Fruit fly (Drosophila melanogaster) whole organism, embryonic: ENCODE measurements around the gene Duba.

ENCODE experiments used
- Abd-B ChIP-seq: fragments of 200-800 bp; sonication (Bioruptor generic); optimal IDR thresholded peaks from 2 replicates; lab custom pipeline; 2018; ENCODE audit warnings: missing biosample characterization, mild to moderate bottlenecking, missing genetic modification characterization, moderate library complexity
- Aef1 ChIP-seq: fragments of 200-800 bp; sonication (Bioruptor generic); IDR thresholded peaks from 3 replicates; pipeline ENCODE4 v1.3.6; 2022; ENCODE audit warnings: missing biosample characterization, missing genetic modification characterization
- Awh ChIP-seq: fragments of 200-800 bp; sonication (Bioruptor generic); IDR thresholded peaks from 2 replicates; pipeline ENCODE4, ENCODE4 v1.3.6; 2022; ENCODE audit warnings: missing biosample characterization, missing genetic modification characterization
- Bdp1 ChIP-seq: fragments of 200-800 bp; sonication (Bioruptor generic); optimal IDR thresholded peaks from 3 replicates; lab custom pipeline; 2016; ENCODE audit warnings: missing biosample characterization, missing genetic modification characterization
- CG11504 ChIP-seq: fragments of 200-800 bp; sonication (Bioruptor generic); optimal IDR thresholded peaks from 3 replicates; lab custom pipeline; 2019; ENCODE audit warnings: missing biosample characterization, mild to moderate bottlenecking, missing genetic modification characterization, moderate library complexity
- CG12071 ChIP-seq: fragments of 200-800 bp; sonication (Bioruptor generic); optimal IDR thresholded peaks from 3 replicates; lab custom pipeline; 2018; ENCODE audit warnings: missing biosample characterization, mild to moderate bottlenecking, missing genetic modification characterization
- CG1233 ChIP-seq: fragments of 200-800 bp; sonication (Bioruptor generic); optimal IDR thresholded peaks from 4 replicates; lab custom pipeline; 2018; ENCODE audit warnings: missing biosample characterization, mild to moderate bottlenecking, missing genetic modification characterization
- CG12769 ChIP-seq: fragments of 200-800 bp; sonication (Bioruptor generic); optimal IDR thresholded peaks from 2 replicates; lab custom pipeline; 2019; ENCODE audit warnings: missing biosample characterization, mild to moderate bottlenecking, missing genetic modification characterization, moderate library complexity
- CG15011 ChIP-seq: fragments of 200-800 bp; sonication (Bioruptor generic); optimal IDR thresholded peaks from 3 replicates; lab custom pipeline; 2018; ENCODE audit warnings: missing biosample characterization, mild to moderate bottlenecking, missing genetic modification characterization
- CG2129 ChIP-seq: fragments of 200-800 bp; sonication (Bioruptor generic); IDR thresholded peaks from 2 replicates; pipeline ENCODE4 v1.3.6; 2022; ENCODE audit warnings: missing biosample characterization, missing genetic modification characterization; ENCODE audit not compliant: partially characterized antibody
- CG31224 ChIP-seq: fragments of 200-800 bp; sonication (Bioruptor generic); IDR thresholded peaks from 2 replicates; pipeline ENCODE4 v1.3.6; 2022; ENCODE audit warnings: missing biosample characterization, missing genetic modification characterization
- CG42726 ChIP-seq: fragments of 200-800 bp; sonication (Bioruptor generic); IDR thresholded peaks from 2 replicates; pipeline ENCODE4 v1.3.6; 2022; ENCODE audit warnings: missing biosample characterization, missing genetic modification characterization; ENCODE audit not compliant: partially characterized antibody
- CG7372 ChIP-seq: fragments of 200-800 bp; sonication (Bioruptor generic); IDR thresholded peaks from 2 replicates; pipeline ENCODE4 v1.3.6; 2022; ENCODE audit warnings: missing biosample characterization, missing genetic modification characterization
- CG7963 ChIP-seq: fragments of 200-800 bp; sonication (Bioruptor generic); IDR thresholded peaks from 3 replicates; pipeline ENCODE4 v1.3.6; 2022; ENCODE audit warnings: missing biosample characterization, missing genetic modification characterization; ENCODE audit not compliant: partially characterized antibody
- CG8924 ChIP-seq: fragments of 200-800 bp; optimal IDR thresholded peaks from 3 replicates; lab custom pipeline; 2019; ENCODE audit warnings: missing biosample characterization, mild to moderate bottlenecking, missing genetic modification characterization, moderate library complexity
- CTCF ChIP-seq: fragments of 200-800 bp; sonication (Bioruptor generic); optimal IDR thresholded peaks from 2 replicates; lab custom pipeline; 2017; ENCODE audit warnings: missing biosample characterization, mild to moderate bottlenecking, missing genetic modification characterization, moderate library complexity
- D ChIP-seq, 2 experiments: fragments of 200-800 bp in 1 of 2; fragments of >200 bp in 1 of 2; sonication (Bioruptor generic) in 1 of 2; optimal IDR thresholded peaks; 2 replicates in 1 of 2; 3 replicates in 1 of 2; lab custom pipeline; 2017; ENCODE audit warnings: mild to moderate bottlenecking in 1 of 2, missing biosample characterization in 1 of 2, missing genetic modification characterization in 1 of 2, missing genetic modification reagents in 1 of 2
- D19A ChIP-seq: fragments of 200-800 bp; optimal IDR thresholded peaks from 3 replicates; lab custom pipeline; 2019; ENCODE audit warnings: missing biosample characterization, mild to moderate bottlenecking, missing genetic modification characterization, moderate library complexity
- Dbx ChIP-seq: fragments of 200-800 bp; sonication (Bioruptor generic); IDR thresholded peaks from 3 replicates; pipeline ENCODE4 v1.3.6; 2022; ENCODE audit warnings: missing biosample characterization, missing genetic modification characterization
- Dek ChIP-seq: fragments of 200-800 bp; sonication (Bioruptor generic); optimal IDR thresholded peaks from 3 replicates; lab custom pipeline; 2019; ENCODE audit warnings: missing biosample characterization, mild to moderate bottlenecking, missing genetic modification characterization, moderate library complexity
- Fer3 ChIP-seq: fragments of 200-800 bp; sonication (Bioruptor generic); optimal IDR thresholded peaks from 2 replicates; lab custom pipeline; 2018; ENCODE audit warnings: missing biosample characterization, mild to moderate bottlenecking, missing genetic modification characterization, moderate library complexity
- HHEX ChIP-seq: fragments of 200-800 bp; sonication (Bioruptor generic); optimal IDR thresholded peaks from 3 replicates; lab custom pipeline; 2017; ENCODE audit warnings: missing biosample characterization, mild to moderate bottlenecking, missing genetic modification characterization, missing genetic modification reagents
- HLH54F ChIP-seq: fragments of 200-800 bp; sonication (Bioruptor generic); optimal IDR thresholded peaks from 3 replicates; lab custom pipeline; 2016; ENCODE audit warnings: missing biosample characterization, missing genetic modification characterization
- Hr3 ChIP-seq: fragments of 200-800 bp; sonication (Bioruptor generic); optimal IDR thresholded peaks from 3 replicates; lab custom pipeline; 2016; ENCODE audit warnings: missing biosample characterization, missing genetic modification characterization
- Hr39 ChIP-seq: fragments of >200 bp; optimal IDR thresholded peaks from 2 replicates; lab custom pipeline; 2017
- MBD-R2 ChIP-seq: fragments of 200-800 bp; sonication (Bioruptor generic); IDR thresholded peaks from 2 replicates; pipeline ENCODE4 v1.3.6; 2022; ENCODE audit warnings: missing biosample characterization, missing genetic modification characterization
- Meics ChIP-seq: fragments of 200-800 bp; sonication (Bioruptor generic); optimal IDR thresholded peaks from 2 replicates; lab custom pipeline; 2017; ENCODE audit warnings: missing biosample characterization, mild to moderate bottlenecking, missing genetic modification characterization
- NC2β ChIP-seq: fragments of 200-800 bp; sonication (Bioruptor generic); optimal IDR thresholded peaks from 2 replicates; lab custom pipeline; 2016; ENCODE audit warnings: missing biosample characterization, missing genetic modification characterization
- Nf-YA ChIP-seq: fragments of 200-800 bp; sonication (Bioruptor generic); IDR thresholded peaks from 2 replicates; pipeline ENCODE4 v1.3.6; 2022; ENCODE audit warnings: missing biosample characterization, missing genetic modification characterization
- Ravus ChIP-seq: fragments of 200-800 bp; sonication (Bioruptor generic); IDR thresholded peaks from 2 replicates; pipeline ENCODE4 v1.3.6; 2022; ENCODE audit warnings: missing biosample characterization, missing genetic modification characterization
- Side ChIP-seq: fragments of 200-800 bp; sonication (Bioruptor generic); optimal IDR thresholded peaks from 2 replicates; lab custom pipeline; 2016; ENCODE audit warnings: missing biosample characterization, missing genetic modification characterization
- Sry-δ ChIP-seq: fragments of 200-800 bp; sonication (Bioruptor generic); optimal IDR thresholded peaks from 2 replicates; lab custom pipeline; 2016; ENCODE audit warnings: missing biosample characterization, missing genetic modification characterization
- br ChIP-seq: fragments of >200 bp; optimal IDR thresholded peaks from 2 replicates; lab custom pipeline; 2017
- crol ChIP-seq: fragments of 200-800 bp; sonication (Bioruptor generic); IDR thresholded peaks from 2 replicates; pipeline ENCODE4 v1.3.6; 2022; ENCODE audit warnings: missing biosample characterization, missing genetic modification characterization
- crp ChIP-seq, 2 experiments: fragments of 200-800 bp; sonication (Bioruptor generic); optimal IDR thresholded peaks; 2 replicates in 1 of 2; 3 replicates in 1 of 2; lab custom pipeline; 2017; ENCODE audit warnings: missing biosample characterization in 2 of 2, missing genetic modification characterization in 2 of 2, mild to moderate bottlenecking in 1 of 2, moderate library complexity in 1 of 2
- disco-r ChIP-seq: fragments of 200-800 bp; sonication (Bioruptor generic); optimal IDR thresholded peaks from 2 replicates; lab custom pipeline; 2016; ENCODE audit warnings: missing biosample characterization, missing genetic modification characterization
- dm ChIP-seq: fragments of 200-800 bp; sonication (Bioruptor generic); optimal IDR thresholded peaks from 3 replicates; lab custom pipeline; 2016; ENCODE audit warnings: missing biosample characterization, missing genetic modification characterization
- exex ChIP-seq: fragments of 200-800 bp; sonication (Bioruptor generic); optimal IDR thresholded peaks from 4 replicates; lab custom pipeline; 2018; ENCODE audit warnings: missing biosample characterization, mild to moderate bottlenecking, missing genetic modification characterization, moderate library complexity
- eyg ChIP-seq: fragments of 200-800 bp; sonication (Bioruptor generic); optimal IDR thresholded peaks from 3 replicates; lab custom pipeline; 2016; ENCODE audit warnings: missing biosample characterization, missing genetic modification characterization
- grn ChIP-seq: fragments of 200-800 bp; sonication (Bioruptor generic); optimal IDR thresholded peaks from 3 replicates; lab custom pipeline; 2017; ENCODE audit warnings: missing biosample characterization, missing genetic modification characterization
- kay ChIP-seq: fragments of 200-800 bp; sonication (Bioruptor generic); optimal IDR thresholded peaks from 2 replicates; lab custom pipeline; 2016; ENCODE audit warnings: missing biosample characterization, missing genetic modification characterization
- lbe ChIP-seq: fragments of 200-800 bp; sonication (Bioruptor generic); optimal IDR thresholded peaks from 2 replicates; lab custom pipeline; 2016; ENCODE audit warnings: missing biosample characterization, mild to moderate bottlenecking, missing genetic modification characterization
- nmo ChIP-seq: fragments of 200-800 bp; sonication (Bioruptor generic); optimal IDR thresholded peaks from 2 replicates; lab custom pipeline; 2018; ENCODE audit warnings: missing biosample characterization, mild to moderate bottlenecking, missing genetic modification characterization, moderate library complexity
- oc ChIP-seq: fragments of 200-800 bp; sonication (Bioruptor generic); optimal IDR thresholded peaks from 2 replicates; lab custom pipeline; 2018; ENCODE audit warnings: missing biosample characterization, mild to moderate bottlenecking, missing genetic modification characterization, moderate library complexity
- org-1 ChIP-seq: fragments of 200-800 bp; sonication (Bioruptor generic); optimal IDR thresholded peaks from 2 replicates; lab custom pipeline; 2017; ENCODE audit warnings: missing biosample characterization, missing genetic modification characterization
- pnt ChIP-seq: fragments of 200-800 bp; sonication (Bioruptor generic); optimal IDR thresholded peaks from 3 replicates; lab custom pipeline; 2016; ENCODE audit warnings: missing biosample characterization, missing genetic modification characterization
- psq ChIP-seq: fragments of 200-800 bp; sonication (Bioruptor generic); optimal IDR thresholded peaks from 2 replicates; lab custom pipeline; 2017; ENCODE audit warnings: missing biosample characterization, missing genetic modification characterization
- ranshi ChIP-seq: fragments of 200-800 bp; sonication (Bioruptor generic); IDR thresholded peaks from 2 replicates; pipeline ENCODE4 v1.3.6; 2022; ENCODE audit warnings: missing biosample characterization, missing genetic modification characterization
- row ChIP-seq: fragments of 200-800 bp; sonication (Bioruptor generic); IDR thresholded peaks from 3 replicates; pipeline ENCODE4 v1.3.6; 2022; ENCODE audit warnings: missing biosample characterization, missing genetic modification characterization
- sisA ChIP-seq: fragments of 200-800 bp; sonication (Bioruptor generic); IDR thresholded peaks from 2 replicates; pipeline ENCODE4 v1.3.6; 2022; ENCODE audit warnings: missing biosample characterization, missing genetic modification characterization

The Duba gene

dm6 chr3L:11555662-11556460 is 53.4 kb downstream of the Duba start (continued):
- TF ChIP-seq disco-r, result peak; percentile 41
- TF ChIP-seq Aef1 (GFP tag; lab: Robert Waterston, UW), result 0 out of 3 replicates have a peak, but pooled peaks have one; percentile 36
- TF ChIP-seq CTCF (GFP tag; lab: Kevin White, UChicago), result peak; percentile 2
- TF ChIP-seq crol, result peak; percentile 99
- TF ChIP-seq HLH54F (GFP tag; lab: Kevin White, UChicago), result no peak
- peak; percentile 85 for TF ChIP-seq nmo (GFP tag; lab: Kevin White, UChicago)
- peak; percentile 18 for TF ChIP-seq CG12071 (GFP tag; lab: Kevin White, UChicago)
- peak; percentile 67 for TF ChIP-seq Hr3
- TF ChIP-seq Bdp1 (GFP tag; lab: Kevin White, UChicago), result no peak
- TF ChIP-seq CG42726 (GFP tag; lab: Robert Waterston, UW), result no peak
- TF ChIP-seq MBD-R2 (GFP tag; lab: Robert Waterston, UW), result no peak
- TF ChIP-seq Sry-δ (GFP tag; lab: Kevin White, UChicago), result peak; percentile 18
- TF ChIP-seq Meics (GFP tag; lab: Kevin White, UChicago), result peak; percentile 79
- no peak for TF ChIP-seq Nf-YA
- peak; percentile 51 for TF ChIP-seq oc (tag; lab: Kevin White, UChicago)
- 0 out of 3 replicates have a peak, but pooled peaks have one; percentile 7 for TF ChIP-seq CG7963
- no peak for TF ChIP-seq CG2129 (GFP tag; lab: Robert Waterston, UW)
- peak; percentile 38 for TF ChIP-seq pnt
- TF ChIP-seq CG31224 (GFP tag; lab: Robert Waterston, UW), result 0 out of 2 replicates have a peak, but pooled peaks have one; percentile 34
- no peak for TF ChIP-seq Ravus (GFP tag; lab: Robert Waterston, UW)
- TF ChIP-seq lbe (GFP tag; lab: Kevin White, UChicago), result no peak
- peak; percentile 88 for TF ChIP-seq CG8924 (tag; lab: Kevin White, UChicago)
- TF ChIP-seq psq (GFP tag; lab: Kevin White, UChicago), result peak; percentile 43
- TF ChIP-seq sisA, result peak; percentile 16; the same call in 1 of the 2 replicates
- no peak for TF ChIP-seq br (lab: Kevin White, UChicago)
- TF ChIP-seq Awh, result no peak
- peak; percentile 85 for TF ChIP-seq CG11504
- peak; percentile 21 for TF ChIP-seq exex
- TF ChIP-seq Side (GFP tag; lab: Kevin White, UChicago), result peak; percentile 20
- peak; percentile 12 for TF ChIP-seq kay (GFP tag; lab: Kevin White, UChicago)
- TF ChIP-seq Fer3 (tag; lab: Kevin White, UChicago), result peak; percentile 80
- no peak for TF ChIP-seq Hr39 (lab: Kevin White, UChicago)
- TF ChIP-seq grn (GFP tag; lab: Kevin White, UChicago), result no peak
- TF ChIP-seq Dek (tag; lab: Kevin White, UChicago), result peak; percentile 64
- peak; percentile 64 for TF ChIP-seq org-1 (GFP tag; lab: Kevin White, UChicago)
- no peak for TF ChIP-seq D (optimal IDR thresholded peaks at IDR 0.05; lab: Kevin White, UChicago)
- TF ChIP-seq D (GFP tag; optimal IDR thresholded peaks at IDR 0.05; lab: Kevin White, UChicago), result peak; percentile 71
- TF ChIP-seq ranshi (GFP tag; lab: Robert Waterston, UW), result peak; percentile 62; the same call in 1 of the 2 replicates
- no peak for TF ChIP-seq eyg (GFP tag; lab: Kevin White, UChicago)
- TF ChIP-seq row (GFP tag; lab: Robert Waterston, UW), result peak; percentile 74
- peak; percentile 64 for TF ChIP-seq HHEX (GFP tag; lab: Kevin White, UChicago)
- peak; percentile 27 for TF ChIP-seq NC2β (GFP tag; lab: Kevin White, UChicago)
- TF ChIP-seq dm (GFP tag; lab: Kevin White, UChicago), result peak; percentile 31
- peak; percentile 78 for TF ChIP-seq D19A
- TF ChIP-seq Abd-B (GFP tag; lab: Kevin White, UChicago), result peak; percentile 64
- TF ChIP-seq CG1233 (GFP tag; lab: Kevin White, UChicago), result peak; percentile 68
- peak in 1 of 2 experiments; percentile 0 for TF ChIP-seq crp (GFP tag; optimal IDR thresholded peaks at IDR 0.05; lab: Kevin White, UChicago)
- no peak for TF ChIP-seq CG7372 (GFP tag; lab: Robert Waterston, UW)
- TF ChIP-seq CG12769 (tag; lab: Kevin White, UChicago), result peak; percentile 61
- peak; percentile 50 for TF ChIP-seq CG15011 (GFP tag; lab: Kevin White, UChicago)
- TF ChIP-seq Dbx (GFP tag; lab: Robert Waterston, UW), result peak; percentile 67
